Worm (Caenorhabditis elegans) whole organism, early embryonic: Measurements from ENCODE around the gene dur-1.

Source experiments
- F13C5.2 ChIP-seq: sonication (generic microtip); optimal IDR thresholded peaks from 2 replicates; lab custom pipeline; 2017; ENCODE audit warnings: mild to moderate bottlenecking, missing genetic modification characterization, inconsistent platforms, missing compliant biosample characterization
- aly-1 ChIP-seq: sonication (generic microtip); optimal IDR thresholded peaks from 2 replicates; lab custom pipeline; 2016; ENCODE audit warnings: missing genetic modification characterization, missing compliant biosample characterization
- ama-1 ChIP-seq: fragments of 150-350 bp; optimal IDR thresholded peaks from 2 replicates; lab custom pipeline; 2014
- flt-1 ChIP-seq: fragments of 200-800 bp; sonication (Bioruptor generic); IDR thresholded peaks from 2 replicates; pipeline ENCODE4 v1.3.6; 2022; ENCODE audit warnings: missing genetic modification characterization, missing compliant biosample characterization
- hmbx-1 ChIP-seq: sonication (generic microtip); optimal IDR thresholded peaks from 2 replicates; lab custom pipeline; 2016; ENCODE audit warnings: mild to moderate bottlenecking, missing genetic modification characterization, missing compliant biosample characterization
- hmg-4 ChIP-seq: fragments of 200-800 bp; sonication (Bioruptor generic); optimal IDR thresholded peaks from 2 replicates; lab custom pipeline; 2018; ENCODE audit warnings: mild to moderate bottlenecking, missing genetic modification characterization, missing compliant biosample characterization

ce11 chrIV:9943214-9943613 lies 15.2 kb upstream of the dur-1 start:
- TF ChIP-seq ama-1 (lab: Kevin White, UChicago) (no peak), hmg-4 (no peak), aly-1 (tag; lab: Kevin White, UChicago) (no peak), hmbx-1 (no peak), flt-1 (GFP tag; lab: Robert Waterston, UW) (no peak), F13C5.2 (no peak)
